Worm (Caenorhabditis elegans): Measurements from ENCODE around the gene clec-129.
A peak's percentile ranks its signal among the peaks of the same experiment; 100 is the strongest.

clec-129 gene

ce11 chrII:3598721-3599120 is 27.4 kb downstream of the clec-129 start, which contains the start of gene Y49F6A.11:
Gene Y49F6A.11, minus strand, starts transcription at chrII:3598821.
- TF ChIP-seq ces-1 (GFP tag; optimal IDR thresholded peaks at IDR 0.05) (no peak), T26A8.4 (GFP tag; IDR thresholded peaks at IDR 0.05) (no peak), F49E8.2 (tag; optimal IDR thresholded peaks at IDR 0.05; ENCODE audit: borderline replicate concordance) (no peak), ceh-82 (tag; optimal IDR thresholded peaks at IDR 0.05) (no peak), ctbp-1 (GFP tag; IDR thresholded peaks at IDR 0.05) (no peak), F10B5.3 (tag; optimal IDR thresholded peaks at IDR 0.05) (no peak), ama-1 (optimal IDR thresholded peaks at IDR 0.05) (no peak), mxl-2 (GFP tag; conservative IDR thresholded peaks at IDR 0.05) (no peak), zag-1 (tag; optimal IDR thresholded peaks at IDR 0.05) (no peak), arid-1 (GFP tag; conservative IDR thresholded peaks at IDR 0.05) (no peak), spr-3 (GFP tag; optimal IDR thresholded peaks at IDR 0.05) (no peak), madf-5 (GFP tag; IDR thresholded peaks at IDR 0.05) (no peak), ceh-20 (GFP tag; IDR thresholded peaks at IDR 0.05) (no peak), lsy-2 (tag; optimal IDR thresholded peaks at IDR 0.05) (no peak), unc-130 (GFP tag; optimal IDR thresholded peaks at IDR 0.05) (no peak), nhr-41 (GFP tag; IDR thresholded peaks at IDR 0.05) (no peak)

ce11 chrII:3604578-3604977 is 33.3 kb downstream of the clec-129 start:
- TF ChIP-seq set-16 (GFP tag; IDR thresholded peaks at IDR 0.05) (peak; percentile 76), T26A8.4 (GFP tag; IDR thresholded peaks at IDR 0.05) (no peak), daf-19 (GFP tag; conservative IDR thresholded peaks at IDR 0.05) (no peak)

ce11 chrII:3609764-3610163 is 38.5 kb downstream of the clec-129 start, which contains the start of gene Y49F6A.5:
Gene Y49F6A.5, minus strand, starts transcription at chrII:3609864.
- TF ChIP-seq hif-1 (tag; optimal IDR thresholded peaks at IDR 0.05) (no peak), nhr-77 (tag; optimal IDR thresholded peaks at IDR 0.05) (no peak), Y105C5A.15 (GFP tag; IDR thresholded peaks at IDR 0.05) (no peak), lin-38 (GFP tag; IDR thresholded peaks at IDR 0.05) (no peak)

ce11 chrII:3616615-3617014 is 45.3 kb downstream of the clec-129 start:
- TF ChIP-seq ceh-62 (tag; optimal IDR thresholded peaks at IDR 0.05), result no peak
- TF ChIP-seq unc-62 (GFP tag; optimal IDR thresholded peaks at IDR 0.05 in 1 of 2), result peak in 1 of 2 experiments; percentile 5
- TF ChIP-seq unc-62 (tag; optimal IDR thresholded peaks at IDR 0.05), result no peak
- peak; percentile 86 for TF ChIP-seq duxl-1 (tag; optimal IDR thresholded peaks at IDR 0.05; ENCODE audit: poor library complexity)
- TF ChIP-seq aha-1 (tag), result no peak
- TF ChIP-seq gei-8 (GFP tag; optimal IDR thresholded peaks at IDR 0.05), result no peak
- TF ChIP-seq mes-2 (tag; optimal IDR thresholded peaks at IDR 0.05; ENCODE audit: poor library complexity, severe bottlenecking), result peak; percentile 1
- no peak for TF ChIP-seq ceh-20 (GFP tag; IDR thresholded peaks at IDR 0.05)
- TF ChIP-seq spr-3 (GFP tag; optimal IDR thresholded peaks at IDR 0.05), result no peak
- TF ChIP-seq lir-3 (tag; optimal IDR thresholded peaks at IDR 0.05), result no peak

ce11 chrII:3617512-3617911 is 46.2 kb downstream of the clec-129 start, which contains the start of gene F40E12.1:
Gene F40E12.1, plus strand, starts transcription at chrII:3617812.
- TF ChIP-seq nhr-11 (tag; optimal IDR thresholded peaks at IDR 0.05) (no peak), dmd-9 (GFP tag; IDR thresholded peaks at IDR 0.05) (no peak), ceh-32 (tag; optimal IDR thresholded peaks at IDR 0.05; ENCODE audit: poor library complexity) (no peak), ZK546.5 (tag; optimal IDR thresholded peaks at IDR 0.05) (no peak), R02D3.7 (tag; optimal IDR thresholded peaks at IDR 0.05) (no peak), unc-39 (tag; optimal IDR thresholded peaks at IDR 0.05) (no peak), nhr-237 (tag; optimal IDR thresholded peaks at IDR 0.05) (no peak), zag-1 (tag; optimal IDR thresholded peaks at IDR 0.05) (no peak), tag-97 (GFP tag; IDR thresholded peaks at IDR 0.05) (no peak), mxl-2 (GFP tag; conservative IDR thresholded peaks at IDR 0.05) (no peak)

Data from whole organism, L4 larva.